Worm (Caenorhabditis elegans) whole organism, L2 larva: ENCODE data around the gene F54D5.23.

Source experiments
- C34F6.9 ChIP-seq: fragments of 150-350 bp; optimal IDR thresholded peaks from 2 replicates; lab custom pipeline; 2014; ENCODE audit warnings: missing biosample characterization, missing genetic modification characterization
- F13H6.1 ChIP-seq: sonication (generic microtip); optimal IDR thresholded peaks from 2 replicates; lab custom pipeline; 2016; ENCODE audit warnings: missing genetic modification characterization, missing compliant biosample characterization
- R02D3.7 ChIP-seq: fragments of 150-350 bp; optimal IDR thresholded peaks from 2 replicates; lab custom pipeline; 2014; ENCODE audit warnings: missing biosample characterization, missing genetic modification characterization
- Y55F3AM.14 ChIP-seq: fragments of 200-800 bp; sonication (Bioruptor generic); optimal IDR thresholded peaks from 2 replicates; lab custom pipeline; 2018; ENCODE audit warnings: mild to moderate bottlenecking, missing genetic modification characterization, missing compliant biosample characterization
- alr-1 ChIP-seq: fragments of 150-350 bp; optimal IDR thresholded peaks from 2 replicates; lab custom pipeline; 2014; ENCODE audit warnings: missing biosample characterization, missing genetic modification characterization
- aly-2 ChIP-seq: fragments of 150-350 bp; optimal IDR thresholded peaks from 2 replicates; lab custom pipeline; 2014; ENCODE audit warnings: missing biosample characterization, missing genetic modification characterization
- ama-1 ChIP-seq: fragments of 150-350 bp; optimal IDR thresholded peaks from 2 replicates; lab custom pipeline; 2018; ENCODE audit warnings: inconsistent platforms
- blmp-1 ChIP-seq: sonication (generic microtip); optimal IDR thresholded peaks from 2 replicates; lab custom pipeline; 2017; ENCODE audit warnings: missing genetic modification characterization, mild to moderate bottlenecking, missing compliant biosample characterization, antibody characterized with exemption, moderate library complexity; ENCODE audit not compliant: insufficient read depth
- ceh-16 ChIP-seq: fragments of 150-350 bp; optimal IDR thresholded peaks from 2 replicates; lab custom pipeline; 2014; ENCODE audit warnings: missing biosample characterization, missing genetic modification characterization
- crh-2 ChIP-seq: sonication (generic microtip); optimal IDR thresholded peaks from 2 replicates; lab custom pipeline; 2017; ENCODE audit warnings: missing biosample characterization, missing genetic modification characterization
- egl-27 ChIP-seq: sonication (generic microtip); optimal IDR thresholded peaks from 3 replicates; lab custom pipeline; 2017; ENCODE audit warnings: missing biosample characterization, missing genetic modification reagents, missing genetic modification characterization
- elt-1 ChIP-seq: fragments of 150-350 bp; optimal IDR thresholded peaks from 2 replicates; lab custom pipeline; 2014; ENCODE audit warnings: missing biosample characterization, missing genetic modification characterization
- elt-3 ChIP-seq: sonication (generic microtip); optimal IDR thresholded peaks from 2 replicates; lab custom pipeline; 2017; ENCODE audit warnings: missing biosample characterization, missing genetic modification characterization
- fos-1 ChIP-seq: fragments of 150-350 bp; optimal IDR thresholded peaks from 2 replicates; lab custom pipeline; 2014; ENCODE audit warnings: missing biosample characterization, missing genetic modification characterization
- gmeb-1 ChIP-seq: fragments of 150-350 bp; optimal IDR thresholded peaks from 2 replicates; lab custom pipeline; 2014; ENCODE audit warnings: missing biosample characterization, missing genetic modification characterization
- lin-11 ChIP-seq: fragments of 150-350 bp; sonication (generic microtip); optimal IDR thresholded peaks from 2 replicates; lab custom pipeline; 2014; ENCODE audit warnings: missing biosample characterization, missing genetic modification characterization, inconsistent platforms, mixed read lengths
- lin-13 ChIP-seq: fragments of 150-350 bp; optimal IDR thresholded peaks from 2 replicates; lab custom pipeline; 2014; ENCODE audit warnings: missing biosample characterization, missing genetic modification reagents, missing genetic modification characterization
- lin-39 ChIP-seq: fragments of 150-350 bp; optimal IDR thresholded peaks from 2 replicates; lab custom pipeline; 2014; ENCODE audit warnings: missing biosample characterization, missing genetic modification reagents, missing genetic modification characterization
- lsy-2 ChIP-seq, 2 experiments: fragments of 150-350 bp in 1 of 2; sonication (generic microtip) in 1 of 2; optimal IDR thresholded peaks; 2 replicates each; lab custom pipeline; 2014 to 2017; ENCODE audit warnings: missing biosample characterization in 2 of 2, missing genetic modification characterization in 2 of 2
- mdl-1 ChIP-seq, 2 experiments: fragments of 150-350 bp in 1 of 2; sonication (generic microtip) in 1 of 2; optimal IDR thresholded peaks; 2 replicates each; lab custom pipeline; 2017; ENCODE audit warnings: missing biosample characterization in 2 of 2, missing genetic modification characterization in 2 of 2
- nhr-11 ChIP-seq: fragments of 150-350 bp; optimal IDR thresholded peaks from 2 replicates; lab custom pipeline; 2014; ENCODE audit warnings: missing biosample characterization, missing genetic modification characterization
- nhr-12 ChIP-seq: fragments of 150-350 bp; optimal IDR thresholded peaks from 2 replicates; lab custom pipeline; 2014; ENCODE audit warnings: missing biosample characterization, missing genetic modification characterization
- nhr-21 ChIP-seq: fragments of 150-350 bp; optimal IDR thresholded peaks from 2 replicates; lab custom pipeline; 2014; ENCODE audit warnings: missing biosample characterization, missing genetic modification characterization
- nhr-23 ChIP-seq: fragments of 150-350 bp; optimal IDR thresholded peaks from 2 replicates; lab custom pipeline; 2014; ENCODE audit warnings: missing biosample characterization, missing genetic modification reagents, missing genetic modification characterization
- nhr-25 ChIP-seq: fragments of 150-350 bp; sonication (generic microtip); optimal IDR thresholded peaks from 3 replicates; lab custom pipeline; 2014; ENCODE audit warnings: missing biosample characterization, missing genetic modification characterization
- nhr-6 ChIP-seq: fragments of 150-350 bp; optimal IDR thresholded peaks from 2 replicates; lab custom pipeline; 2014; ENCODE audit warnings: missing biosample characterization, missing genetic modification characterization
- nhr-77 ChIP-seq: fragments of 150-350 bp; optimal IDR thresholded peaks from 2 replicates; lab custom pipeline; 2014; ENCODE audit warnings: missing biosample characterization, missing genetic modification characterization
- skn-1 ChIP-seq: sonication (generic microtip); optimal IDR thresholded peaks from 2 replicates; lab custom pipeline; 2017; ENCODE audit warnings: missing biosample characterization, missing genetic modification characterization
- sma-9 ChIP-seq, 2 experiments: fragments of 150-350 bp in 1 of 2; sonication (generic microtip) in 1 of 2; optimal IDR thresholded peaks; 2 replicates each; lab custom pipeline; 2014 to 2016; ENCODE audit warnings: missing genetic modification characterization in 2 of 2, mild to moderate bottlenecking in 1 of 2, missing biosample characterization in 1 of 2, missing compliant biosample characterization in 1 of 2, missing genetic modification reagents in 1 of 2, moderate library complexity in 1 of 2
- unc-39 ChIP-seq: fragments of 150-350 bp; optimal IDR thresholded peaks from 2 replicates; lab custom pipeline; 2014; ENCODE audit warnings: missing biosample characterization, missing genetic modification characterization
- unc-62 ChIP-seq: fragments of 150-350 bp; optimal IDR thresholded peaks from 2 replicates; lab custom pipeline; 2014; ENCODE audit warnings: missing biosample characterization, missing genetic modification reagents, missing genetic modification characterization
- zag-1 ChIP-seq: fragments of 150-350 bp; optimal IDR thresholded peaks from 2 replicates; lab custom pipeline; 2014; ENCODE audit warnings: missing biosample characterization, missing genetic modification characterization
- ztf-1 ChIP-seq: fragments of 200-800 bp; sonication (Bioruptor generic); conservative IDR thresholded peaks from 2 replicates; pipeline ENCODE4 v1.3.6; 2022; ENCODE audit warnings: missing genetic modification characterization, missing compliant biosample characterization

Gene F54D5.23

DNA sequence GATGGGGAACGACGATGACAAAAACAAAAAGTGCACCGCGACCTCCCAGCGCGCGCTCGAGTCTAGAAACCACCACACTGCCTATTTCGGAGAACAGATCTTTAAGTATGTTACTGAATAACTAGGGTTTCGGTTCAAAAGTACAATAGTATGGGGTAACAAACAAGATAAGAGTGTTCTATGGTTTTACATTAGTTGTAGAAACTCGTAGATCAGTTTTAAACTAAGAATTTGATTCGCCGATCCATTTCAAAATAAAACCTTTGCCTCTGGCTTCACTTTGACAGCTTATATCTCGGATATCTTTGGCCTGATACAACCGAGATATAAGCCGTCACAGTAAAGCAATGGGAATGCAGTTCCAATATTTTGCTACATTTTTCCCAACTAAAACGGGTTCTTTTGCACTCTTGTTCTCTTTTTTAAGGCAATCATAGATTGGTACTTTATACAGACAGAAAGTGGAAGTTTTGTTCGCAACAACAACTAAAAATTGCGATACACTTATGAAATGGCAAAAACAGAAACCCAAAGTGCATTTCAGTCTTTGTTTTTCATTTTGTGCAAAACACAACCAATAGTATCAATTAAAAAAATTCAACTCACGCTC, 47.4 kb upstream of the F54D5.23 start:
- TF ChIP-seq nhr-21 (tag; lab: Kevin White, UChicago) (peak; percentile 5), sma-9 (GFP tag; optimal IDR thresholded peaks at IDR 0.05; lab: Kevin White, UChicago) (peak; percentile 27), sma-9 (tag; optimal IDR thresholded peaks at IDR 0.05; lab: Kevin White, UChicago) (no peak), nhr-11 (tag; lab: Kevin White, UChicago) (no peak)
- TF ChIP-seq, all 48 proteins: peak for 2

- TF ChIP-seq egl-27 (tag; lab: Kevin White, UChicago) (no peak), nhr-11 (tag; lab: Kevin White, UChicago) (no peak), ztf-1 (GFP tag; lab: Robert Waterston, UW) (no peak), fos-1 (peak; percentile 0), nhr-21 (tag; lab: Kevin White, UChicago) (peak; percentile 24), Y55F3AM.14 (GFP tag; lab: Kevin White, UChicago) (peak; percentile 32), nhr-25 (tag; lab: Kevin White, UChicago) (peak; percentile 34)
- TF ChIP-seq, all 48 proteins: peak for 4
Measured at ce11 chrII:11614103-11614857, 45.2 kb upstream of the F54D5.23 start.

- TF ChIP-seq R02D3.7 (no peak), blmp-1 (tag; lab: Kevin White, UChicago) (no peak), unc-62 (GFP tag; lab: Kevin White, UChicago) (no peak), lin-11 (tag; lab: Kevin White, UChicago) (no peak), fos-1 (no peak), ama-1 (lab: Kevin White, UChicago) (no peak), unc-39 (tag; lab: Kevin White, UChicago) (no peak), ceh-16 (tag; lab: Kevin White, UChicago) (no peak)
Measured at ce11 chrII:11612034-11612723, 43.1 kb upstream of the F54D5.23 start, which contains the start of gene F07A11.5. TSS of gene F07A11.5 (plus strand) at chrII:11612300.

DNA sequence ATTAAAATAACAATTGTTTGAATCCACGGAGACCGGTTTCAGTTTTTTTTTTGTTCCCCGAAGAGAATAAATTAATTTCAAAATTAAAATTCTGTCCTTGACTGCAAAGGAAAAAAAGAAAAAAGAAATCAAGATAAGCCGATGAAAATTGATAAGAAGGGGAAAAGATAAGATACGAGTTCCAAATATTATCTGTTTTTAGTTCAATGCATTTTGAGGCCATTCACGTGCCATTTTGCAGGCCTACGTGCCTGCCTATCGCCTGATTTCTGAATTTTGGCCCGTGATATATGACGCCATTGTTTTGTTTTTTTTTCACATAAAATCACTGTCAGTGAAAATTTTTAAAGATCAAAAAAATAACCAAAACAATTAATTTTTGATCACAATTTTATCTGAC, 42.4 kb upstream of the F54D5.23 start:
- TF ChIP-seq lin-13 (GFP tag; lab: Kevin White, UChicago) (no peak), R02D3.7 (no peak), zag-1 (tag; lab: Kevin White, UChicago) (no peak), mdl-1 (tag; optimal IDR thresholded peaks at IDR 0.05; lab: Kevin White, UChicago) (no peak), sma-9 (GFP tag; optimal IDR thresholded peaks at IDR 0.05; lab: Kevin White, UChicago) (peak; percentile 57), sma-9 (tag; optimal IDR thresholded peaks at IDR 0.05; lab: Kevin White, UChicago) (no peak), aly-2 (no peak), nhr-77 (tag; lab: Kevin White, UChicago) (no peak), nhr-23 (tag; lab: Kevin White, UChicago) (no peak), fos-1 (peak; percentile 71), Y55F3AM.14 (GFP tag; lab: Kevin White, UChicago) (no peak), nhr-21 (tag; lab: Kevin White, UChicago) (no peak), skn-1 (tag; lab: Kevin White, UChicago) (no peak), C34F6.9 (tag; lab: Kevin White, UChicago) (no peak), F13H6.1 (no peak), nhr-6 (tag; lab: Kevin White, UChicago) (no peak), lsy-2 (tag; optimal IDR thresholded peaks at IDR 0.05; lab: Kevin White, UChicago) (no peak), elt-1 (tag; lab: Kevin White, UChicago) (no peak), egl-27 (tag; lab: Kevin White, UChicago) (no peak), crh-2 (tag; lab: Kevin White, UChicago) (peak; percentile 46), lin-39 (no peak), nhr-12 (tag; lab: Kevin White, UChicago) (no peak), elt-3 (tag; lab: Kevin White, UChicago) (no peak), gmeb-1 (tag; lab: Kevin White, UChicago) (peak; percentile 25), unc-62 (GFP tag; lab: Kevin White, UChicago) (no peak), nhr-11 (tag; lab: Kevin White, UChicago) (no peak), alr-1 (tag; lab: Kevin White, UChicago) (no peak)
